Worm (Caenorhabditis elegans): Measurements from ENCODE around the gene glb-30.

DNA sequence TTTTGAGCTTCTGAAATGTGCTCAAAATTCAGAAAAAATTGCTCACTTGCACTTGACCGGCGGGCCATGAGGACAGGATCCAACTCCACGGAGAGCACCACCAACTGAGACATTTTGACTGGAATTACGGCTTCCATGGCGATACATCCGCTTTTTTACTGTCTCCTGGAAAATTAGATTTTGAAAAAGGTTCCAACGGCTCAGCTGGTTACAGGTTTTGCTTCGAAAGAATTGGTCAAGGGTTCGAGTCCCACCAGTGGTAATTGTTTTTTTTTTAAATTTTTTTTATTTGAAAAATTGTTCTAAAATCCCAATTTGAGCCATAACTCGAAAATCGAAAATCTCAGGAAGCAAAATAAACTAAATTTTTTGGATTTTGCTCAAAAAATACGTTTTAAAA is 6.0 kb downstream of the glb-30 start:
- no peak for TF ChIP-seq W03F9.2 (tag; optimal IDR thresholded peaks at IDR 0.05)
- no peak for TF ChIP-seq dao-5 (tag; optimal IDR thresholded peaks at IDR 0.05)

Data from whole organism, L4/young adult.